Worm (Caenorhabditis elegans) whole organism, mixed stage, embryonic: Measurements from ENCODE around the gene Y37E11AM.3.

Experiments used
- blmp-1 ChIP-seq: fragments of 150-350 bp; optimal IDR thresholded peaks from 2 replicates; lab custom pipeline; 2014; ENCODE audit warnings: missing biosample characterization, missing genetic modification characterization
- elt-1 ChIP-seq: sonication (generic microtip); optimal IDR thresholded peaks from 2 replicates; lab custom pipeline; 2017; ENCODE audit warnings: missing genetic modification characterization, mild to moderate bottlenecking, missing compliant biosample characterization, antibody characterized with exemption, moderate library complexity, borderline replicate concordance; ENCODE audit not compliant: insufficient read depth
- lsy-2 ChIP-seq: fragments of 150-350 bp; optimal IDR thresholded peaks from 2 replicates; lab custom pipeline; 2014; ENCODE audit warnings: missing biosample characterization, missing genetic modification characterization
- pha-4 ChIP-seq: fragments of 150-350 bp; optimal IDR thresholded peaks from 2 replicates; lab custom pipeline; 2018; ENCODE audit warnings: missing biosample characterization, missing genetic modification reagents, missing genetic modification characterization
- snpc-4 ChIP-seq: fragments of 150-350 bp; optimal IDR thresholded peaks from 2 replicates; lab custom pipeline; 2014; ENCODE audit warnings: missing biosample characterization, missing genetic modification characterization
- sptf-1 ChIP-seq: sonication (generic microtip); optimal IDR thresholded peaks from 2 replicates; lab custom pipeline; 2017; ENCODE audit warnings: mild to moderate bottlenecking, missing genetic modification characterization, moderate library complexity, missing compliant biosample characterization
- unc-120 ChIP-seq: sonication (generic microtip); optimal IDR thresholded peaks from 2 replicates; lab custom pipeline; 2017; ENCODE audit warnings: missing genetic modification characterization, missing compliant biosample characterization; ENCODE audit not compliant: poor library complexity, severe bottlenecking
- unc-62 ChIP-seq: fragments of 150-350 bp; optimal IDR thresholded peaks from 2 replicates; lab custom pipeline; 2014; ENCODE audit warnings: missing biosample characterization, missing genetic modification reagents, missing genetic modification characterization

DNA sequence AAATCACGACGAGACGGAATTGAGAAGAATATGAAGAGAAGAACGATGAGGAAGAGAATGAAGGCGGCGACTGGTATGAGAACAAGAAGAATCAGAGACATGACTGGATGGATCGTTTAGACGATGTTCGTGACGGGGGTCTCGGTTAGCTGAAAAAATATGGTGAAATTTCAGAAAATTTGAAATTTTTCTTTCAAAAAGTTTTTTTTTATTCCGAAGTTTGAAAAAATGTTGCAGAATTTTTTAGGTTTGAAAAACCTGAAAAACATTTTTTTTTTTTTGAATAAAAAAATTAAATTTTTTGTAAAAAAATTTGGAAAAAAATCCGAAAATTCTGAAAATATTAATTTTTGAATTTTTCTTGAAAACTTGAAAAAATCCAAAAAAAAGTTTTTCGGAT lies at the start of gene Y37E11AM.3:
- TF ChIP-seq sptf-1 (tag; lab: Kevin White, UChicago): no peak
- no peak for TF ChIP-seq unc-120
- no peak for TF ChIP-seq elt-1 (tag; lab: Kevin White, UChicago)
- no peak for TF ChIP-seq blmp-1 (tag; lab: Kevin White, UChicago)
- no peak for TF ChIP-seq pha-4 (tag; lab: Kevin White, UChicago)
- no peak for TF ChIP-seq lsy-2 (tag; lab: Kevin White, UChicago)
- no peak for TF ChIP-seq unc-62 (GFP tag; lab: Kevin White, UChicago)
- no peak for TF ChIP-seq snpc-4 (tag; lab: Kevin White, UChicago)
